Worm (Caenorhabditis elegans): Measurements from ENCODE around the gene F22B3.8.
"Not testable (repeated sequence)": the region's sequence is repeated elsewhere in the genome, so short reads cannot be mapped to it uniquely, and the experiment has no call there.

F22B3.8 gene

ce11 chrIV:11403288-11403991 is 21.3 kb downstream of the F22B3.8 start, which contains the start of the genes memi-3 and cyp-31A2:
TSS of gene memi-3 (minus strand) at chrIV:11403338.
TSS of gene cyp-31A2 (plus strand) at chrIV:11403961.
- TF ChIP-seq cnd-1 (tag; optimal IDR thresholded peaks at IDR 0.05) (no peak), lsy-2 (tag; optimal IDR thresholded peaks at IDR 0.05) (no peak), hlh-1 (tag; optimal IDR thresholded peaks at IDR 0.05) (no peak), elt-3 (tag; optimal IDR thresholded peaks at IDR 0.05) (no peak)

DNA sequence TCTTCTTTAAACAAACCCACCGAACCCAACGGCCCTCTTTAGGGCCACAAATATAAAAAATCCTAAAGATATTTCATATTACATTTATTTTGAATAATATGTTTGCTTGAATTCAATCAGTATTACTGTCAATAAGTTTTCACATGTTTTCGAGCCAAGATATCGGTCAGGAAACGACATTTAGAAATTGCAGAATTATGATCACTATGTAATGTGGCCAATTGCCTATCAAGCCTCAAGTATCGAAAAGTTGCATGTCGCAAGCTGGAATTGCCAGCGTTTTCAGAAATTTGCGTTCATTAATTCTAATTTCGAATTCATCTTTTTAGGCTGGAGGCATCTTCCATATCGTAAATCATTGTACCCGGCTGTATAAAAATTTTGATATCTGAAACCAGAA is 23.2 kb downstream of the F22B3.8 start:
- TF ChIP-seq ztf-11 (tag; optimal IDR thresholded peaks at IDR 0.05) (no peak), ceh-83 (GFP tag; optimal IDR thresholded peaks at IDR 0.05) (no peak), elt-3 (tag; optimal IDR thresholded peaks at IDR 0.05) (no peak), unc-39 (tag; optimal IDR thresholded peaks at IDR 0.05) (no peak), mab-5 (tag; optimal IDR thresholded peaks at IDR 0.05) (no peak), hlh-1 (tag; optimal IDR thresholded peaks at IDR 0.05) (no peak), elt-1 (tag; optimal IDR thresholded peaks at IDR 0.05; ENCODE audit: borderline replicate concordance, insufficient read depth) (no peak), ces-1 (GFP tag; optimal IDR thresholded peaks at IDR 0.05) (no peak), mep-1 (tag; optimal IDR thresholded peaks at IDR 0.05) (no peak), nhr-12 (tag; optimal IDR thresholded peaks at IDR 0.05) (no peak)

DNA sequence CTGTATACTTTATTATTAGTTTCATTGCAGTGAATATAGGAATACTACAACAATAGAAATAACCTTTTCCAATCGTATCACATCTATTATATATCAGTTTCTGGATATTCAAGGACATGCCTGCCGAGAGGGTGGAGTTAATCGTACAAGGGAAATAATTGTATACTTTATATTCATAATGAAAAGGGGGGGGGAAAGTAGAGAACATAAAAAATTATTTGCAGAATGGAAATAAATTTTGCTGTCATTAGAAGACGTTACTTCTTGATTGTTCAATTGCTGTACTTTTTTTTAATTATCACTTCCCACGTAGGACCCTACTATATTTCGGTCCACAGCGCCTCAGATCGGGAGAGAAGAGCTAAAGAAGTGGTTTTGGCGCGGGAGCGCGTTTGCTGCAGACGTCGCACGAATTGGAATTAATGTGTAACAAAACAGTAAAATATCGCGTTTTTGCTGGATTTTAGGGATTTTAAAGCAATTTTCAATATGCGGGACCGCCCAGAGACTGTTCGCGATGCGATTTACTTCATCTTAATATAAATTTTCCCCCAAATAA is 26.4 kb downstream of the F22B3.8 start, which contains the start of gene dsl-6:
TSS of gene dsl-6 (minus strand) at position 51 of the 559 bp plus-strand sequence.
- not testable (repeated sequence) for TF ChIP-seq sem-2 (GFP tag; optimal IDR thresholded peaks at IDR 0.05); flh-1 (GFP tag; optimal IDR thresholded peaks at IDR 0.05); ztf-11 (tag; optimal IDR thresholded peaks at IDR 0.05)

ce11 chrIV:11394243-11394642 is 30.5 kb downstream of the F22B3.8 start, which contains the start of gene tag-89:
TSS of gene tag-89 (plus strand) at chrIV:11394543.
- TF ChIP-seq nhr-2 (tag; optimal IDR thresholded peaks at IDR 0.05) (no peak), unc-62 (GFP tag; optimal IDR thresholded peaks at IDR 0.05) (no peak), zip-8 (tag; optimal IDR thresholded peaks at IDR 0.05) (no peak), nhr-12 (tag; optimal IDR thresholded peaks at IDR 0.05) (no peak), M03D4.4 (tag; optimal IDR thresholded peaks at IDR 0.05) (no peak)

DNA sequence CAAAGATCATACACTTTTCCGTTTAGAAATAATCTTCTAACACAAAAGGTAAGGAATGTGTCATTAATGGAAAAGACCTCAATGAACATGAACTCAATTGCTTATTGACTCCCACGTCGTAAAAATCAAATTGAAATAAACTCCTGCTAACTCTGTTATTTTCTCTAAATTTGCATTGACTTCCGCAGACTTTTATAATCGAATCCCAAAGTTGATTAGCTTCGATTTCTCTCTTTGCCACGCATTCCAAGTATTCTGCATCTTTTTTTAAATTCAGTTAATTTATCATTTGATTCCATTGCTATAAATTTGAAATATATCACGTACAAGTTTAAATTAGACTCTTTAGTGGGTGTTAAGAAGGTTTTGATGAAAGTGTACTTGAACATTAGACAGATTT is 36.0 kb downstream of the F22B3.8 start:
- TF ChIP-seq ces-1 (GFP tag; optimal IDR thresholded peaks at IDR 0.05) (peak; percentile 49), pha-4 (tag; optimal IDR thresholded peaks at IDR 0.05) (no peak)

DNA sequence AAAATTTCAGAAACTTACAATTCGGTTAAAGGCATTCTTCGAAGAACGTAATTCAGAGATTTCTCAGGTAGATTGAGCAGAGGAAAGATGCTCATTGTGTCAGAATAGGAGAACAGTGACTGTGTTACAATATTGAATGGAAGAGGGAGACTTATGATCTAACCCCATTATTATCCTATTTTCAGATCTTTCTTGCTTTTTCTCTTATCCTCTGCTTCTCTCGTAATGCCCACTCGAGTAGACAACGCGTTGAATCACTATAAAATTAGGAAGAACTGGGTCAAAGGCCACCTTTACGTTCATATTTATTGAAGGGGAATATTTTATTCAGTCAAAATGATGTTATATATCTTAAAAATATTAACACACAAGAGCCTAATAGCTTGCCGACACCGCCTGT is 45.5 kb downstream of the F22B3.8 start, which contains the start of gene fbxb-76:
TSS of gene fbxb-76 (minus strand) at position 101 of the 400 bp plus-strand sequence.
- TF ChIP-seq unc-62 (GFP tag; optimal IDR thresholded peaks at IDR 0.05) (no peak), sem-2 (GFP tag; optimal IDR thresholded peaks at IDR 0.05) (no peak), unc-39 (tag; optimal IDR thresholded peaks at IDR 0.05) (no peak), sptf-1 (tag; optimal IDR thresholded peaks at IDR 0.05) (no peak), cnd-1 (tag; optimal IDR thresholded peaks at IDR 0.05) (no peak), tbx-8 (GFP tag; optimal IDR thresholded peaks at IDR 0.05) (no peak), snpc-4 (tag; optimal IDR thresholded peaks at IDR 0.05) (no peak), unc-120 (tag; optimal IDR thresholded peaks at IDR 0.05; ENCODE audit: poor library complexity, severe bottlenecking) (no peak), ceh-43 (GFP tag; optimal IDR thresholded peaks at IDR 0.05) (no peak), flh-1 (GFP tag; optimal IDR thresholded peaks at IDR 0.05) (no peak), nhr-237 (tag; optimal IDR thresholded peaks at IDR 0.05) (no peak)

DNA sequence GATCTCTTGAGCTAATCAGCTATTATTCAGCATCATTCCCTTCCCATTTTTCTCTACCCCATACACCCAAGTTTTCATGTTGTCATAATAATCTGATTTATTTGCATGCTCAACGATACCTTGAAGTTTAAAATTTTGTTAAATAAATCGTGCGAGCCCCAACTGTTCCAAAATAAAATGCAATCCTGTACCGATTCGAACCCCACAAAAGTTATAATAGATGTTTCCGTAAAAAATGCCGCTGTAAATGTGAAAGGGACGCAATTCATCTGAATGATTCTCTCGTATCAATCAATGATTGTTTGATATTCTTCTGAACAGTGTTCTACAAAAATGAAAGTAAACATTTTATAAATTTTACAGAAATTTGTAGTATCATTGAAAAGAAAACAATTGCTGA is 47.3 kb downstream of the F22B3.8 start:
- TF ChIP-seq unc-62 (GFP tag; optimal IDR thresholded peaks at IDR 0.05) (no peak), mep-1 (tag; optimal IDR thresholded peaks at IDR 0.05) (no peak), nhr-12 (tag; optimal IDR thresholded peaks at IDR 0.05) (no peak), pha-4 (tag; optimal IDR thresholded peaks at IDR 0.05) (no peak)

All from whole organism, mixed stage, embryonic.